Fruit fly (Drosophila melanogaster): ENCODE data around the gene CG7974.

CG7974 gene

dm6 chr3L:1667423-1667822, 2.5 kb downstream of the CG7974 start:
- TF ChIP-seq CG8301 (tag; optimal IDR thresholded peaks at IDR 0.05) (no peak), rn (GFP tag; IDR thresholded peaks at IDR 0.05) (no peak), Pif1A (GFP tag; optimal IDR thresholded peaks at IDR 0.05) (no peak), Pif1B (GFP tag; optimal IDR thresholded peaks at IDR 0.05) (no peak), CG14655 (GFP tag; optimal IDR thresholded peaks at IDR 0.05) (no peak), gl (tag; optimal IDR thresholded peaks at IDR 0.05) (no peak)

DNA sequence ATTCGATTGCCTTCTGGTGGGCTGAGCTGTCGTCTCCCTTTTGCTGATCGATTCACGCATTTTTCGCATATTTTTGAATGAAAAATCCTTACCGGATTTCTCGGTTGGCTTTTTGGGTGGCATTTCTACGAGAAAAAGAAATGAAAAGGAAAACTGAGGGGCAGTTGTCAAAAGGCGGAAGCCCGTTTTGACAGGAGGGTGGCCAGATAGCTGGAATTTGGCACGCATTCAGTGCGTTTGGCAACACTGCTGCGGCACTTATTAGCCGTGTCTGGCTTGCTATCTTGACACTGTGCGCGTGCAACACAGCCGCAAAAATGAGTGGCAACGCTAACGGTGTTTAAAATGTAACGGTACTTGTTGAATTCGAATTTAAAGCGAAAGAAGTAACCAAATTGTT, 3.6 kb downstream of the CG7974 start, which contains the start of gene RpL23A:
Gene RpL23A, minus strand, starts transcription at position 151 of the 400 bp plus-strand sequence.
- no peak for TF ChIP-seq CG14655 (GFP tag; optimal IDR thresholded peaks at IDR 0.05)
- TF ChIP-seq CG4496 (GFP tag; IDR thresholded peaks at IDR 0.05), result peak; percentile 92
- TF ChIP-seq CG15710 (tag; optimal IDR thresholded peaks at IDR 0.05), result peak; percentile 63
- peak; percentile 68 for TF ChIP-seq CG32121 (GFP tag; IDR thresholded peaks at IDR 0.05)
- TF ChIP-seq gl (tag; optimal IDR thresholded peaks at IDR 0.05), result peak; percentile 29
- TF ChIP-seq Ets98B (GFP tag; IDR thresholded peaks at IDR 0.05), result peak; percentile 74
- peak; percentile 46; the same call in 1 of the 2 replicates for TF ChIP-seq CG12605 (GFP tag; IDR thresholded peaks at IDR 0.05)
- peak; percentile 92 for TF ChIP-seq Snoo (tag; optimal IDR thresholded peaks at IDR 0.05)
- TF ChIP-seq CG13204 (GFP tag; optimal IDR thresholded peaks at IDR 0.05), result peak; percentile 40
- TF ChIP-seq D1 (tag; optimal IDR thresholded peaks at IDR 0.05), result no peak
- no peak for TF ChIP-seq CG10348 (GFP tag; IDR thresholded peaks at IDR 0.05)
- peak; percentile 61 for TF ChIP-seq CG8159 (tag; optimal IDR thresholded peaks at IDR 0.05)
- no peak for TF ChIP-seq Pif1B (GFP tag; optimal IDR thresholded peaks at IDR 0.05)
- peak; percentile 85 for TF ChIP-seq fd96Ca (GFP tag; IDR thresholded peaks at IDR 0.05)
- peak; percentile 47 for TF ChIP-seq CG17806 (tag; optimal IDR thresholded peaks at IDR 0.05)
- no peak for TF ChIP-seq CG8301 (tag; optimal IDR thresholded peaks at IDR 0.05)
- peak; percentile 40 for TF ChIP-seq CG9948 (tag; optimal IDR thresholded peaks at IDR 0.05)
- TF ChIP-seq rn (GFP tag; IDR thresholded peaks at IDR 0.05), result peak; percentile 81
- TF ChIP-seq CG34367 (tag; optimal IDR thresholded peaks at IDR 0.05), result peak; percentile 75

DNA sequence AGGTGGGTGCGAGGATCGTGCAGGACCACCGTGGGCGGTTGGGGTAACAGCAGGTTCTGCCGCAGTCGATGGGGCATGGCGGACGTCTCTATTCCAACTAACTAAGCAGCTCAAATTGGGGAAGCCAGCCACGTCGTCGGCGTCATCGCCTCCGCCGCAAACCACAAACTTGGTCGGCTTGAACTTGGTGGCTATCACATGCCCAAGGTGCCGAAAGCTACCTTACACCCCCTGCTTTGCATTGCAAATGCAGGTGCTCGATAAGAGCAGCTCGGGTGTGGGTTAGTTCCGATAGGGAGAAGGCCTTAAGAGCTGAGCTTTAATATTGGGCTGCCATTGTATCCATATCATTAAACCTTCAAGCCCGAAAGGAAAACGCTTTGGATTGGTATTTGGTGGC, 5.1 kb downstream of the CG7974 start, which contains the start of gene RabX5:
Gene RabX5, minus strand, starts transcription at position 101 of the 400 bp plus-strand sequence.
- TF ChIP-seq Snoo (tag; optimal IDR thresholded peaks at IDR 0.05) (no peak), CG8301 (tag; optimal IDR thresholded peaks at IDR 0.05) (no peak), rn (GFP tag; IDR thresholded peaks at IDR 0.05) (no peak), CG8159 (tag; optimal IDR thresholded peaks at IDR 0.05) (no peak), gl (tag; optimal IDR thresholded peaks at IDR 0.05) (no peak), CG32121 (GFP tag; IDR thresholded peaks at IDR 0.05) (no peak), CG14655 (GFP tag; optimal IDR thresholded peaks at IDR 0.05) (no peak)

DNA sequence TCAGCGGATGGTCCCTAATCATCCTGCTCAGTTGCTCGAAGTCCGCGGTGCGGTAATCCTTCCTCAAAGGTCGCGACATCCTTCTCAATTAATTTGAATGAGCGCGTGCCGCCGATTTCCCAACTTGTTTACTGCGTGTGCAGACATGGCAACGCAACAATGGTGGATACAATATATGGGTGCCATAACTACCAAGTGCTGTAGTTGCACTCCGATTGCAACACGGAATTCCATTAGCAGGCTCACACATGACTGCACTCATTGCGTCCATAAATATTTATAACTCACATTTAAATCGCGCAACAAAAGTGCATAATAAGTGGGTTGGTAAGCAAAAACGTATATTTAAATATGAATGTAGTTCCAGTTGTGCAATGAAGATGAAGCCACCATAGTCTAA, 7.7 kb downstream of the CG7974 start, which contains the start of gene CG13930:
Gene CG13930, minus strand, starts transcription at position 101 of the 400 bp plus-strand sequence.
- TF ChIP-seq Pif1A (GFP tag; optimal IDR thresholded peaks at IDR 0.05), result no peak
- TF ChIP-seq CG4496 (GFP tag; IDR thresholded peaks at IDR 0.05), result no peak
- TF ChIP-seq CG17806 (tag; optimal IDR thresholded peaks at IDR 0.05), result no peak
- TF ChIP-seq CG15710 (tag; optimal IDR thresholded peaks at IDR 0.05), result no peak

dm6 chr3L:1674381-1674780, 9.4 kb downstream of the CG7974 start, which contains the start of gene CG7991:
Gene CG7991 (plus strand): TSS chr3L:1674709.
- TF ChIP-seq D1 (tag; optimal IDR thresholded peaks at IDR 0.05) (no peak), CG8159 (tag; optimal IDR thresholded peaks at IDR 0.05) (no peak), CG13204 (GFP tag; optimal IDR thresholded peaks at IDR 0.05) (no peak)

- TF ChIP-seq fd96Ca (GFP tag; IDR thresholded peaks at IDR 0.05) (no peak), CG17806 (tag; optimal IDR thresholded peaks at IDR 0.05) (no peak), CG8159 (tag; optimal IDR thresholded peaks at IDR 0.05) (no peak), CG9948 (tag; optimal IDR thresholded peaks at IDR 0.05) (no peak), CG4496 (GFP tag; IDR thresholded peaks at IDR 0.05) (no peak), Snoo (tag; optimal IDR thresholded peaks at IDR 0.05) (no peak), CG12605 (GFP tag; IDR thresholded peaks at IDR 0.05) (no peak), Pif1A (GFP tag; optimal IDR thresholded peaks at IDR 0.05) (no peak), CG34367 (tag; optimal IDR thresholded peaks at IDR 0.05) (no peak), CG13204 (GFP tag; optimal IDR thresholded peaks at IDR 0.05) (no peak), Pif1B (GFP tag; optimal IDR thresholded peaks at IDR 0.05) (no peak), gl (tag; optimal IDR thresholded peaks at IDR 0.05) (no peak), CG15710 (tag; optimal IDR thresholded peaks at IDR 0.05) (no peak), CG14655 (GFP tag; optimal IDR thresholded peaks at IDR 0.05) (no peak), CG8301 (tag; optimal IDR thresholded peaks at IDR 0.05) (no peak), Ets98B (GFP tag; IDR thresholded peaks at IDR 0.05) (no peak), rn (GFP tag; IDR thresholded peaks at IDR 0.05) (no peak), D1 (tag; optimal IDR thresholded peaks at IDR 0.05) (no peak), CG32121 (GFP tag; IDR thresholded peaks at IDR 0.05) (no peak)
Measured at dm6 chr3L:1675242-1675641, 10.3 kb downstream of the CG7974 start.

- no peak for TF ChIP-seq CG15710 (tag; optimal IDR thresholded peaks at IDR 0.05)
- no peak for TF ChIP-seq Pif1A (GFP tag; optimal IDR thresholded peaks at IDR 0.05)
- no peak for TF ChIP-seq Pif1B (GFP tag; optimal IDR thresholded peaks at IDR 0.05)
- TF ChIP-seq CG10348 (GFP tag; IDR thresholded peaks at IDR 0.05), result no peak
- no peak for TF ChIP-seq EcR (GFP tag; optimal IDR thresholded peaks at IDR 0.05)
- TF ChIP-seq fd96Ca (GFP tag; IDR thresholded peaks at IDR 0.05), result no peak
- TF ChIP-seq CG9948 (tag; optimal IDR thresholded peaks at IDR 0.05), result no peak
- no peak for TF ChIP-seq D1 (tag; optimal IDR thresholded peaks at IDR 0.05)
- no peak for TF ChIP-seq CG32121 (GFP tag; IDR thresholded peaks at IDR 0.05)
- no peak for TF ChIP-seq CG13204 (GFP tag; optimal IDR thresholded peaks at IDR 0.05)
- no peak for TF ChIP-seq CG17806 (tag; optimal IDR thresholded peaks at IDR 0.05)
- TF ChIP-seq CG8301 (tag; optimal IDR thresholded peaks at IDR 0.05), result no peak
- TF ChIP-seq Ets98B (GFP tag; IDR thresholded peaks at IDR 0.05), result no peak
- no peak for TF ChIP-seq gl (tag; optimal IDR thresholded peaks at IDR 0.05)
- TF ChIP-seq CG14655 (GFP tag; optimal IDR thresholded peaks at IDR 0.05), result no peak
- TF ChIP-seq CG34367 (tag; optimal IDR thresholded peaks at IDR 0.05), result no peak
- no peak for TF ChIP-seq CG12605 (GFP tag; IDR thresholded peaks at IDR 0.05)
Measured at dm6 chr3L:1676222-1676621, 11.3 kb downstream of the CG7974 start.
